Fruit fly (Drosophila melanogaster) whole organism, prepupa: Measurements from ENCODE around the gene OXA1L.

Experiments
- Blimp-1 ChIP-seq: fragments of 200-800 bp; sonication (Bioruptor generic); optimal IDR thresholded peaks from 3 replicates; lab custom pipeline; 2017; ENCODE audit warnings: missing biosample characterization, missing genetic modification characterization, mild to moderate bottlenecking, moderate library complexity, missing genetic modification reagents
- CG10631 ChIP-seq: fragments of 200-800 bp; sonication (Bioruptor generic); optimal IDR thresholded peaks from 2 replicates; lab custom pipeline; 2016; ENCODE audit warnings: missing biosample characterization, missing genetic modification characterization
- CG10669 ChIP-seq: fragments of 200-800 bp; sonication (Bioruptor generic); optimal IDR thresholded peaks from 3 replicates; lab custom pipeline; 2018; ENCODE audit warnings: missing biosample characterization, mild to moderate bottlenecking, missing genetic modification characterization, moderate library complexity
- CG11294 ChIP-seq: fragments of 200-800 bp; sonication (Bioruptor generic); IDR thresholded peaks from 2 replicates; pipeline ENCODE4 v1.3.6; 2022; ENCODE audit warnings: missing biosample characterization, missing genetic modification characterization
- CG11902 ChIP-seq: fragments of 200-800 bp; sonication (Bioruptor generic); optimal IDR thresholded peaks from 3 replicates; lab custom pipeline; 2016; ENCODE audit warnings: missing biosample characterization, missing genetic modification characterization
- CG15336 ChIP-seq: fragments of 200-800 bp; sonication (Bioruptor generic); IDR thresholded peaks from 2 replicates; pipeline ENCODE4 v1.3.6; 2022; ENCODE audit warnings: missing biosample characterization, missing genetic modification characterization
- CG1621 ChIP-seq: fragments of 200-800 bp; sonication (Bioruptor generic); optimal IDR thresholded peaks from 3 replicates; lab custom pipeline; 2018; ENCODE audit warnings: missing biosample characterization, mild to moderate bottlenecking, missing genetic modification characterization
- CG16779 ChIP-seq: fragments of 200-800 bp; sonication (Bioruptor generic); optimal IDR thresholded peaks from 3 replicates; lab custom pipeline; 2017; ENCODE audit warnings: missing biosample characterization, mild to moderate bottlenecking, missing genetic modification characterization
- CG31627 ChIP-seq: fragments of 200-800 bp; sonication (Bioruptor generic); optimal IDR thresholded peaks from 3 replicates; lab custom pipeline; 2016; ENCODE audit warnings: missing biosample characterization, missing genetic modification characterization
- CG3919 ChIP-seq: fragments of 200-800 bp; sonication (Bioruptor generic); optimal IDR thresholded peaks from 3 replicates; lab custom pipeline; 2016; ENCODE audit warnings: missing biosample characterization, missing genetic modification characterization
- CG4318 ChIP-seq: fragments of 200-800 bp; sonication (Bioruptor generic); optimal IDR thresholded peaks from 3 replicates; lab custom pipeline; 2017; ENCODE audit warnings: missing biosample characterization, mild to moderate bottlenecking, missing genetic modification characterization
- CG6163 ChIP-seq: fragments of 200-800 bp; sonication (Bioruptor generic); IDR thresholded peaks from 3 replicates; pipeline ENCODE4 v1.3.6; 2022; ENCODE audit warnings: missing biosample characterization, missing genetic modification characterization
- CG6276 ChIP-seq: fragments of 200-800 bp; sonication (Bioruptor generic); optimal IDR thresholded peaks from 2 replicates; lab custom pipeline; 2017; ENCODE audit warnings: missing biosample characterization, mild to moderate bottlenecking, missing genetic modification characterization
- CG6792 ChIP-seq: fragments of 200-800 bp; sonication (Bioruptor generic); optimal IDR thresholded peaks from 3 replicates; lab custom pipeline; 2016; ENCODE audit warnings: missing biosample characterization, missing genetic modification characterization
- CG6808 ChIP-seq: fragments of 200-800 bp; sonication (Bioruptor generic); optimal IDR thresholded peaks from 3 replicates; lab custom pipeline; 2017; ENCODE audit warnings: missing biosample characterization, missing genetic modification characterization, mild to moderate bottlenecking, moderate library complexity, missing genetic modification reagents
- CG8119 ChIP-seq: fragments of 200-800 bp; sonication (Bioruptor generic); IDR thresholded peaks from 3 replicates; pipeline ENCODE4 v1.3.6; 2022; ENCODE audit warnings: missing biosample characterization, missing genetic modification characterization
- CG8632 ChIP-seq: fragments of 200-800 bp; sonication (Bioruptor generic); optimal IDR thresholded peaks from 3 replicates; lab custom pipeline; 2016; ENCODE audit warnings: missing biosample characterization, missing genetic modification characterization
- Eip78C ChIP-seq: fragments of 200-800 bp; sonication (Bioruptor generic); peaks from one replicate; lab custom pipeline; 2016; ENCODE audit warnings: missing biosample characterization, missing genetic modification characterization
- Ets21C ChIP-seq: fragments of 200-800 bp; sonication (Bioruptor generic); optimal IDR thresholded peaks from 3 replicates; lab custom pipeline; 2016; ENCODE audit warnings: missing biosample characterization, missing genetic modification characterization
- Ets96B ChIP-seq: fragments of 200-800 bp; optimal IDR thresholded peaks from 2 replicates; lab custom pipeline; 2019; ENCODE audit warnings: missing biosample characterization, mild to moderate bottlenecking, missing genetic modification characterization, moderate library complexity
- Hr38 ChIP-seq: sonication (Bioruptor generic); optimal IDR thresholded peaks from 2 replicates; lab custom pipeline; 2016; ENCODE audit warnings: missing biosample characterization, missing genetic modification characterization
- Hr39 ChIP-seq: fragments of 200-800 bp; sonication (Bioruptor generic); optimal IDR thresholded peaks from 2 replicates; lab custom pipeline; 2016; ENCODE audit warnings: missing biosample characterization, missing genetic modification characterization
- Hr4 ChIP-seq: fragments of 200-800 bp; sonication (Bioruptor generic); optimal IDR thresholded peaks from 3 replicates; lab custom pipeline; 2016; ENCODE audit warnings: missing biosample characterization, missing genetic modification characterization
- Lpt ChIP-seq: fragments of 200-800 bp; sonication (Bioruptor generic); optimal IDR thresholded peaks from 3 replicates; lab custom pipeline; 2016; ENCODE audit warnings: missing biosample characterization, missing genetic modification characterization
- Met ChIP-seq: fragments of 200-800 bp; sonication (Bioruptor generic); optimal IDR thresholded peaks from 3 replicates; lab custom pipeline; 2016; ENCODE audit warnings: missing biosample characterization, missing genetic modification characterization
- OdsH ChIP-seq: fragments of 200-800 bp; sonication (Bioruptor generic); optimal IDR thresholded peaks from 3 replicates; lab custom pipeline; 2016; ENCODE audit warnings: missing biosample characterization, missing genetic modification characterization
- Smox ChIP-seq: fragments of 200-800 bp; sonication (Bioruptor generic); optimal IDR thresholded peaks from 3 replicates; lab custom pipeline; 2016; ENCODE audit warnings: missing biosample characterization, missing genetic modification characterization
- Sox102F ChIP-seq: fragments of 200-800 bp; sonication (Bioruptor generic); optimal IDR thresholded peaks from 2 replicates; lab custom pipeline; 2016; ENCODE audit warnings: missing biosample characterization, mild to moderate bottlenecking, missing genetic modification characterization
- Sox14 ChIP-seq: fragments of 200-800 bp; sonication (Bioruptor generic); optimal IDR thresholded peaks from 3 replicates; lab custom pipeline; 2016; ENCODE audit warnings: missing biosample characterization, missing genetic modification characterization
- cyc ChIP-seq: fragments of 200-800 bp; sonication (Bioruptor generic); optimal IDR thresholded peaks from 3 replicates; lab custom pipeline; 2016; ENCODE audit warnings: missing biosample characterization, missing genetic modification characterization
- dac ChIP-seq: fragments of 200-800 bp; sonication (Bioruptor generic); optimal IDR thresholded peaks from 2 replicates; lab custom pipeline; 2017; ENCODE audit warnings: missing biosample characterization, mild to moderate bottlenecking, missing genetic modification characterization
- eg ChIP-seq: fragments of 200-800 bp; sonication (Bioruptor generic); IDR thresholded peaks from 3 replicates; pipeline ENCODE4 v1.3.6; 2022; ENCODE audit warnings: missing biosample characterization, missing genetic modification characterization
- esn ChIP-seq: fragments of 200-800 bp; sonication (Bioruptor generic); optimal IDR thresholded peaks from 2 replicates; lab custom pipeline; 2016; ENCODE audit warnings: missing biosample characterization, mild to moderate bottlenecking, missing genetic modification characterization, moderate library complexity
- fd85E ChIP-seq: fragments of 200-800 bp; sonication (Bioruptor generic); optimal IDR thresholded peaks from 3 replicates; lab custom pipeline; 2016; ENCODE audit warnings: missing biosample characterization, missing genetic modification characterization
- fkh ChIP-seq: fragments of 200-800 bp; sonication (Bioruptor generic); optimal IDR thresholded peaks from 3 replicates; lab custom pipeline; 2017; ENCODE audit warnings: missing biosample characterization, mild to moderate bottlenecking, missing genetic modification characterization, moderate library complexity
- lz ChIP-seq: fragments of 200-800 bp; sonication (Bioruptor generic); optimal IDR thresholded peaks from 3 replicates; lab custom pipeline; 2016; ENCODE audit warnings: missing biosample characterization, missing genetic modification characterization
- pdm3 ChIP-seq: fragments of 200-800 bp; sonication (Bioruptor generic); optimal IDR thresholded peaks from 3 replicates; lab custom pipeline; 2016; ENCODE audit warnings: missing biosample characterization, missing genetic modification characterization
- salr ChIP-seq, 2 experiments: fragments of 200-800 bp; sonication (Bioruptor generic); optimal IDR thresholded peaks; 3 replicates each; lab custom pipeline; 2016 to 2018; ENCODE audit warnings: missing biosample characterization in 2 of 2, missing genetic modification characterization in 2 of 2, mild to moderate bottlenecking in 1 of 2
- svp ChIP-seq: fragments of 200-800 bp; sonication (Bioruptor generic); peaks from one replicate; lab custom pipeline; 2016; ENCODE audit warnings: missing biosample characterization, missing genetic modification characterization
- topi ChIP-seq: fragments of 200-800 bp; sonication (Bioruptor generic); optimal IDR thresholded peaks from 3 replicates; lab custom pipeline; 2016; ENCODE audit warnings: missing biosample characterization, missing genetic modification characterization
- vri ChIP-seq: fragments of 200-800 bp; sonication (Bioruptor generic); optimal IDR thresholded peaks from 3 replicates; lab custom pipeline; 2016; ENCODE audit warnings: missing biosample characterization, mild to moderate bottlenecking, missing genetic modification characterization

The OXA1L gene

dm6 chr3L:10845758-10846157 is 40.5 kb downstream of the OXA1L start:
- TF ChIP-seq fkh (GFP tag; lab: Kevin White, UChicago), result peak; percentile 82
- TF ChIP-seq CG16779 (tag; lab: Kevin White, UChicago), result no peak
- TF ChIP-seq, all 60 proteins: peak for 1

- no peak for TF ChIP-seq dac (GFP tag; lab: Kevin White, UChicago)
- TF ChIP-seq CG3919, result peak; percentile 16
- no peak for TF ChIP-seq CG4318 (GFP tag; lab: Kevin White, UChicago)
- no peak for TF ChIP-seq eg (GFP tag; lab: Robert Waterston, UW)
- peak; percentile 7 for TF ChIP-seq CG8632 (GFP tag; lab: Kevin White, UChicago)
- no peak for TF ChIP-seq vri (GFP tag; lab: Kevin White, UChicago)
- TF ChIP-seq Met (GFP tag; lab: Kevin White, UChicago), result peak; percentile 46
- TF ChIP-seq Sox14, result no peak
- TF ChIP-seq lz (GFP tag; lab: Kevin White, UChicago), result peak; percentile 37
- peak; percentile 32 for TF ChIP-seq topi (GFP tag; lab: Kevin White, UChicago)
- peak; percentile 52 for TF ChIP-seq esn
- TF ChIP-seq svp (GFP tag; lab: Kevin White, UChicago), result peak; percentile 81
- TF ChIP-seq salr (GFP tag; optimal IDR thresholded peaks at IDR 0.05; lab: Kevin White, UChicago), result no peak
- TF ChIP-seq OdsH (GFP tag; lab: Kevin White, UChicago), result peak; percentile 8
- no peak for TF ChIP-seq Blimp-1
- TF ChIP-seq CG16779 (tag; lab: Kevin White, UChicago), result no peak
- peak; percentile 3 for TF ChIP-seq CG10669 (GFP tag; lab: Kevin White, UChicago)
- no peak for TF ChIP-seq CG8119 (GFP tag; lab: Robert Waterston, UW)
- no peak for TF ChIP-seq CG6276 (GFP tag; lab: Kevin White, UChicago)
- no peak for TF ChIP-seq CG11902 (GFP tag; lab: Kevin White, UChicago)
- TF ChIP-seq Eip78C (GFP tag; lab: Kevin White, UChicago), result peak; percentile 77
- TF ChIP-seq CG10631 (GFP tag; lab: Kevin White, UChicago), result peak; percentile 2
- peak; percentile 49 for TF ChIP-seq CG31627
- TF ChIP-seq Hr39 (GFP tag; lab: Kevin White, UChicago), result peak; percentile 22
- no peak for TF ChIP-seq Hr4 (GFP tag; lab: Kevin White, UChicago)
- no peak for TF ChIP-seq CG1621 (tag; lab: Kevin White, UChicago)
- peak; percentile 19 for TF ChIP-seq cyc (GFP tag; lab: Kevin White, UChicago)
- peak; percentile 30 for TF ChIP-seq Smox (GFP tag; lab: Kevin White, UChicago)
- peak; percentile 22 for TF ChIP-seq CG6792 (GFP tag; lab: Kevin White, UChicago)
- peak; percentile 14 for TF ChIP-seq Sox102F (GFP tag; lab: Kevin White, UChicago)
- peak; percentile 19 for TF ChIP-seq pdm3 (GFP tag; lab: Kevin White, UChicago)
- TF ChIP-seq CG6808 (GFP tag; lab: Kevin White, UChicago), result peak; percentile 10
- no peak for TF ChIP-seq Lpt (GFP tag; lab: Kevin White, UChicago)
Measured at dm6 chr3L:10844548-10845530, 41.4 kb downstream of the OXA1L start.

DNA sequence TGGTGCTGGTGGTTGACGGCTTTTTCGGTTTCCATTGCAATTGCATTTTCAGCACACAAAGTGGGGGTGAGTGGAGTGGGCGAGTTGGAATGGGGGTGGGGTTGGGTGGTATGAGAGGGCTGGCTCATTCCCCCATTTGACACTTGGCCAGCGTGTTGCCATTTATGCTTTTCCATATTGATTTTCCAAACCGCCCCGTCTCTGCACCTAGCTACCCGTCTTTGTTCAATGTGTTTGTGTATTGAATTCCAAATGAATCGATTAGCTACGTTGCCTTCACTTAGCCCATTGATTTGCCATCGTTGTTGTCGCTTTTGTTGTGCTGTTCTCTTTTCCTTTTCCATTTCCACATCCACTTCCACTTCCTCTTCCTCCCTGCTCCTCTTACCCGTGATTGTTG is 42.6 kb downstream of the OXA1L start:
- TF ChIP-seq Ets96B (no peak), eg (GFP tag; lab: Robert Waterston, UW) (no peak; the same call in 2 of the 3 replicates), CG4318 (GFP tag; lab: Kevin White, UChicago) (no peak), salr (GFP tag; optimal IDR thresholded peaks at IDR 0.05; lab: Kevin White, UChicago) (no peak), Ets21C (GFP tag; lab: Kevin White, UChicago) (no peak), fd85E (no peak), CG31627 (no peak), Hr38 (GFP tag; lab: Kevin White, UChicago) (no peak), CG6163 (GFP tag; lab: Robert Waterston, UW) (no peak), CG6276 (GFP tag; lab: Kevin White, UChicago) (no peak), CG11294 (GFP tag; lab: Robert Waterston, UW) (no peak), CG15336 (GFP tag; lab: Robert Waterston, UW) (no peak), CG10669 (GFP tag; lab: Kevin White, UChicago) (no peak)
